Worm (Caenorhabditis elegans) whole organism, L4 larva: ENCODE measurements around the gene K07H8.11.

ENCODE experiments used
- lin-39 ChIP-seq: fragments of 150-350 bp; optimal IDR thresholded peaks from 2 replicates; lab custom pipeline; 2014; ENCODE audit warnings: missing biosample characterization, missing genetic modification reagents, missing genetic modification characterization
- mdt-29 ChIP-seq: fragments of 200-800 bp; sonication (Bioruptor generic); IDR thresholded peaks from 2 replicates; pipeline ENCODE4 v1.3.6; 2022; ENCODE audit warnings: missing genetic modification reagents, missing genetic modification characterization, missing compliant biosample characterization
- nhr-11 ChIP-seq: fragments of 150-350 bp; optimal IDR thresholded peaks from 2 replicates; lab custom pipeline; 2014; ENCODE audit warnings: missing biosample characterization, missing genetic modification characterization
- sdz-12 ChIP-seq: fragments of 200-800 bp; sonication (Bioruptor generic); optimal IDR thresholded peaks from 2 replicates; lab custom pipeline; 2018; ENCODE audit warnings: mild to moderate bottlenecking, missing genetic modification characterization, missing compliant biosample characterization

DNA sequence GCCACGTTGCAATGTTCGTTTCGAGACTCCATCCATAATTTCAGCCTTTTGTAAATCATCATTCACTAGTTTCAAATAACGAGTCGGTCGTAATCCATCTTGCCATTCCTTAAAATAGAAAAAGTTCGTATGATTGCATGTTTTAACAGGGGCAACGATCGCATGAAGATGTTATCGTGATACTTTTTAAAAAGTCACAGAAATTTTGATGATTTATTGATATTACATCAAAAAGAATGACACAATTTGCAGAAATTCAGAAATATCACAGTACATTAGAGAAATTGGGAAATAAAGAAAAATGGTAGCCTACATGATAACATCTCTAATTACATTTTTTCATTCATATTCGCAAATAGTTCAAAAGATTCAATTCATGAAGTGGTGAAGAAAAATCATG is 1.8 kb downstream of the K07H8.11 start:
- TF ChIP-seq sdz-12 (GFP tag; lab: Kevin White, UChicago) (no peak), lin-39 (tag; lab: Kevin White, UChicago) (no peak), mdt-29 (no peak), nhr-11 (tag; lab: Kevin White, UChicago) (no peak)
